Worm (Caenorhabditis elegans) whole organism, young adult: Measurements from ENCODE around the gene mpk-1.

Experiments used
- ceh-79 ChIP-seq: sonication (generic microtip); optimal IDR thresholded peaks from 2 replicates; lab custom pipeline; 2017; ENCODE audit warnings: mild to moderate bottlenecking, missing genetic modification characterization, missing compliant biosample characterization
- let-607 ChIP-seq, 2 experiments: fragments of 200-800 bp in 1 of 2; sonication (Bioruptor generic) in 1 of 2; sonication (generic microtip) in 1 of 2; optimal IDR thresholded peaks; 2 replicates each; lab custom pipeline; 2016 to 2018; ENCODE audit warnings: mild to moderate bottlenecking in 2 of 2, missing compliant biosample characterization in 2 of 2, missing genetic modification characterization in 2 of 2, moderate library complexity in 2 of 2, missing genotype in 1 of 2
- tbp1 ChIP-seq: fragments of 200-800 bp; sonication (Bioruptor generic); optimal IDR thresholded peaks from 2 replicates; lab custom pipeline; 2018; ENCODE audit warnings: mild to moderate bottlenecking, missing genetic modification characterization, missing compliant biosample characterization
- tlf-1 ChIP-seq: fragments of 200-800 bp; sonication (Bioruptor generic); optimal IDR thresholded peaks from 2 replicates; lab custom pipeline; 2018; ENCODE audit warnings: mild to moderate bottlenecking, missing genetic modification characterization, missing compliant biosample characterization
- unc-62 ChIP-seq: fragments of 150-350 bp; optimal IDR thresholded peaks from 2 replicates; lab custom pipeline; 2014; ENCODE audit warnings: missing biosample characterization, missing genetic modification reagents, missing genetic modification characterization

ce11 chrIII:4271059-4271458 is 43.2 kb upstream of the mpk-1 start:
- no peak for TF ChIP-seq ceh-79 (tag; lab: Kevin White, UChicago)
- no peak for TF ChIP-seq let-607 (tag; optimal IDR thresholded peaks at IDR 0.05; lab: Kevin White, UChicago)
- no peak for TF ChIP-seq unc-62 (GFP tag; lab: Kevin White, UChicago)
- no peak for TF ChIP-seq tbp1 (GFP tag; lab: Kevin White, UChicago)
- no peak for TF ChIP-seq tlf-1 (GFP tag; lab: Kevin White, UChicago)
